Worm (Caenorhabditis elegans) whole organism, L4 larva: ENCODE measurements around the gene zmp-5.

Experiments
- F26F4.8 ChIP-seq: fragments of 200-800 bp; sonication (Bioruptor generic); conservative IDR thresholded peaks from 2 replicates; pipeline ENCODE4 v1.3.6; 2022; ENCODE audit warnings: missing genetic modification characterization, missing compliant biosample characterization
- F44E2.7 ChIP-seq: fragments of 200-800 bp; sonication (Bioruptor generic); IDR thresholded peaks from 2 replicates; pipeline ENCODE4 v2.1.2; 2022; ENCODE audit warnings: missing genetic modification characterization, missing compliant biosample characterization
- R02D3.7 ChIP-seq: fragments of 150-350 bp; sonication (generic microtip); optimal IDR thresholded peaks from 3 replicates; lab custom pipeline; 2014; ENCODE audit warnings: missing biosample characterization, missing genetic modification characterization
- T26A8.4 ChIP-seq: fragments of 200-800 bp; sonication (Bioruptor generic); IDR thresholded peaks from 2 replicates; pipeline ENCODE4 v1.3.6; 2022; ENCODE audit warnings: missing genetic modification characterization, missing compliant biosample characterization
- Y5F2A.4 ChIP-seq: fragments of 200-800 bp; sonication (Bioruptor generic); optimal IDR thresholded peaks from 2 replicates; lab custom pipeline; 2018; ENCODE audit warnings: mild to moderate bottlenecking, missing genetic modification characterization, missing compliant biosample characterization
- Y75B8A.6 ChIP-seq: fragments of 200-800 bp; sonication (Bioruptor generic); IDR thresholded peaks from 2 replicates; pipeline ENCODE4 v1.3.6; 2022; ENCODE audit warnings: missing genetic modification reagents, missing genetic modification characterization, missing compliant biosample characterization
- ZK546.5 ChIP-seq, 2 experiments: sonication (generic microtip); optimal IDR thresholded peaks; 2 replicates each; lab custom pipeline; 2017; ENCODE audit warnings: missing biosample characterization in 2 of 2, missing genetic modification characterization in 2 of 2
- aly-2 ChIP-seq: sonication (generic microtip); optimal IDR thresholded peaks from 2 replicates; lab custom pipeline; 2018; ENCODE audit warnings: missing biosample characterization, missing genetic modification characterization
- ceh-20 ChIP-seq: fragments of 200-800 bp; sonication (Bioruptor generic); IDR thresholded peaks from 2 replicates; pipeline ENCODE4 v1.3.6; 2022; ENCODE audit warnings: missing genetic modification reagents, missing genetic modification characterization, missing compliant biosample characterization
- ceh-44 ChIP-seq: fragments of 200-800 bp; sonication (Bioruptor generic); IDR thresholded peaks from 2 replicates; pipeline ENCODE4 v1.3.6; 2022; ENCODE audit warnings: missing genetic modification reagents, missing genetic modification characterization, missing compliant biosample characterization
- ceh-62 ChIP-seq: sonication (generic microtip); optimal IDR thresholded peaks from 2 replicates; lab custom pipeline; 2017; ENCODE audit warnings: missing biosample characterization, missing genetic modification characterization
- cey-2 ChIP-seq: sonication (generic microtip); optimal IDR thresholded peaks from 3 replicates; lab custom pipeline; 2017; ENCODE audit warnings: missing genetic modification characterization, mild to moderate bottlenecking, missing compliant biosample characterization, antibody characterized with exemption, borderline replicate concordance; ENCODE audit not compliant: insufficient read depth
- ctbp-1 ChIP-seq: fragments of 200-800 bp; sonication (Bioruptor generic); IDR thresholded peaks from 2 replicates; pipeline ENCODE4 v1.3.6; 2022; ENCODE audit warnings: missing genetic modification reagents, missing genetic modification characterization, missing compliant biosample characterization
- daf-19 ChIP-seq: fragments of 200-800 bp; sonication (Bioruptor generic); conservative IDR thresholded peaks from 2 replicates; pipeline ENCODE4 v1.3.6; 2022; ENCODE audit warnings: missing genetic modification characterization, missing compliant biosample characterization
- daf-8 ChIP-seq: fragments of 200-800 bp; sonication (Bioruptor generic); IDR thresholded peaks from 2 replicates; pipeline ENCODE4 v1.3.6; 2022; ENCODE audit warnings: missing genetic modification characterization, missing compliant biosample characterization
- dmd-8 ChIP-seq: fragments of 200-800 bp; sonication (Bioruptor generic); IDR thresholded peaks from 2 replicates; pipeline ENCODE4 v1.3.6; 2022; ENCODE audit warnings: missing genetic modification characterization, missing compliant biosample characterization
- dmd-9 ChIP-seq: fragments of 200-800 bp; sonication (Bioruptor generic); IDR thresholded peaks from 2 replicates; pipeline ENCODE4 v1.3.6; 2022; ENCODE audit warnings: missing genetic modification reagents, missing genetic modification characterization, missing compliant biosample characterization
- dpl-1 ChIP-seq: fragments of 150-350 bp; optimal IDR thresholded peaks from 2 replicates; lab custom pipeline; 2014; ENCODE audit warnings: missing biosample characterization, missing genetic modification reagents, missing genetic modification characterization
- egl-43 ChIP-seq: fragments of 200-800 bp; sonication (Bioruptor generic); IDR thresholded peaks from 2 replicates; pipeline ENCODE4 v1.3.6; 2022; ENCODE audit warnings: missing genetic modification reagents, missing genetic modification characterization, missing compliant biosample characterization
- hif-1 ChIP-seq, 2 experiments: sonication (generic microtip); optimal IDR thresholded peaks; 2 replicates each; lab custom pipeline; 2016 to 2017; ENCODE audit warnings: missing compliant biosample characterization in 2 of 2, missing genetic modification characterization in 2 of 2, missing genetic modification reagents in 2 of 2, missing genotype in 2 of 2, mild to moderate bottlenecking in 1 of 2
- hlh-11 ChIP-seq: fragments of 200-800 bp; sonication (Bioruptor generic); optimal IDR thresholded peaks from 2 replicates; lab custom pipeline; 2018; ENCODE audit warnings: mild to moderate bottlenecking, missing genetic modification characterization, missing compliant biosample characterization
- hlh-30 ChIP-seq: sonication (generic microtip); optimal IDR thresholded peaks from 2 replicates; lab custom pipeline; 2017; ENCODE audit warnings: antibody characterized with exemption, mild to moderate bottlenecking, missing genetic modification characterization, missing compliant biosample characterization; ENCODE audit not compliant: insufficient read depth
- lin-1 ChIP-seq: fragments of 200-800 bp; sonication (Bioruptor generic); IDR thresholded peaks from 2 replicates; pipeline ENCODE4 v1.3.6; 2022; ENCODE audit warnings: missing genetic modification reagents, missing genetic modification characterization, missing compliant biosample characterization
- lin-29 ChIP-seq: fragments of 200-800 bp; sonication (Bioruptor generic); IDR thresholded peaks from 2 replicates; pipeline ENCODE4 v1.3.6; 2022; ENCODE audit warnings: missing genetic modification reagents, missing genetic modification characterization, missing compliant biosample characterization
- lin-39 ChIP-seq: fragments of 150-350 bp; optimal IDR thresholded peaks from 2 replicates; lab custom pipeline; 2014; ENCODE audit warnings: missing biosample characterization, missing genetic modification reagents, missing genetic modification characterization
- lsy-2 ChIP-seq, 2 experiments: fragments of 150-350 bp in 1 of 2; sonication (generic microtip) in 1 of 2; optimal IDR thresholded peaks; 2 replicates each; lab custom pipeline; 2014 to 2017; ENCODE audit warnings: missing biosample characterization in 2 of 2, missing genetic modification characterization in 2 of 2
- mdl-1 ChIP-seq, 2 experiments: fragments of 150-350 bp in 1 of 2; sonication (generic microtip) in 1 of 2; optimal IDR thresholded peaks; 2 replicates each; lab custom pipeline; 2014 to 2017; ENCODE audit warnings: missing biosample characterization in 2 of 2, missing genetic modification characterization in 2 of 2
- mep-1 ChIP-seq: fragments of 150-350 bp; sonication (generic microtip); optimal IDR thresholded peaks from 3 replicates; lab custom pipeline; 2014; ENCODE audit warnings: missing biosample characterization, missing genetic modification characterization
- mes-2 ChIP-seq: sonication (generic microtip); optimal IDR thresholded peaks from 2 replicates; lab custom pipeline; 2016; ENCODE audit warnings: missing genotype, mild to moderate bottlenecking, missing genetic modification characterization, missing compliant biosample characterization; ENCODE audit not compliant: poor library complexity, severe bottlenecking
- mxl-2 ChIP-seq: fragments of 200-800 bp; sonication (Bioruptor generic); conservative IDR thresholded peaks from 2 replicates; pipeline ENCODE4 v1.3.6; 2022; ENCODE audit warnings: missing genetic modification reagents, missing genetic modification characterization, missing compliant biosample characterization
- mxl-3 ChIP-seq: fragments of 200-800 bp; sonication (Bioruptor generic); optimal IDR thresholded peaks from 2 replicates; lab custom pipeline; 2018; ENCODE audit warnings: mild to moderate bottlenecking, missing genetic modification characterization, missing compliant biosample characterization
- nhr-111 ChIP-seq: fragments of 200-800 bp; sonication (Bioruptor generic); optimal IDR thresholded peaks from 2 replicates; lab custom pipeline; 2018; ENCODE audit warnings: mild to moderate bottlenecking, missing genetic modification characterization, missing compliant biosample characterization
- nhr-237 ChIP-seq: sonication (generic microtip); optimal IDR thresholded peaks from 2 replicates; lab custom pipeline; 2017; ENCODE audit warnings: missing biosample characterization, missing genetic modification characterization
- nhr-25 ChIP-seq: sonication (generic microtip); optimal IDR thresholded peaks from 2 replicates; lab custom pipeline; 2017; ENCODE audit warnings: missing genetic modification characterization, mild to moderate bottlenecking, missing compliant biosample characterization, antibody characterized with exemption, moderate library complexity, borderline replicate concordance; ENCODE audit not compliant: insufficient read depth
- nhr-28 ChIP-seq: fragments of 150-350 bp; optimal IDR thresholded peaks from 2 replicates; lab custom pipeline; 2014; ENCODE audit warnings: missing biosample characterization, missing genetic modification characterization
- nhr-42 ChIP-seq: fragments of 200-800 bp; sonication (Bioruptor generic); IDR thresholded peaks from 2 replicates; pipeline ENCODE4 v1.3.6; 2022; ENCODE audit warnings: missing genetic modification characterization, missing compliant biosample characterization
- nhr-48 ChIP-seq: sonication (generic microtip); optimal IDR thresholded peaks from 2 replicates; lab custom pipeline; 2016; ENCODE audit warnings: mild to moderate bottlenecking, missing genetic modification characterization, missing compliant biosample characterization
- nhr-6 ChIP-seq: fragments of 150-350 bp; optimal IDR thresholded peaks from 2 replicates; lab custom pipeline; 2014; ENCODE audit warnings: missing biosample characterization, missing genetic modification characterization
- pha-4 ChIP-seq, 2 experiments: fragments of 150-350 bp in 1 of 2; fragments of 200-800 bp in 1 of 2; sonication (Bioruptor generic) in 1 of 2; IDR thresholded peaks in 1 of 2; optimal IDR thresholded peaks in 1 of 2; 2 replicates each; pipeline versions ENCODE4 v1.3.6 to Lab custom; 2014 to 2022; ENCODE audit warnings: missing genetic modification characterization in 2 of 2, missing genetic modification reagents in 2 of 2, missing biosample characterization in 1 of 2, missing compliant biosample characterization in 1 of 2
- pqm-1 ChIP-seq: sonication (generic microtip); optimal IDR thresholded peaks from 2 replicates; lab custom pipeline; 2017; ENCODE audit warnings: missing biosample characterization, missing genetic modification characterization
- saeg-2 ChIP-seq: fragments of 200-800 bp; sonication (Bioruptor generic); IDR thresholded peaks from 2 replicates; pipeline ENCODE4 v1.3.6; 2022; ENCODE audit warnings: missing genetic modification reagents, missing genetic modification characterization, missing compliant biosample characterization
- snpc-1.2 ChIP-seq: fragments of 200-800 bp; sonication (Bioruptor generic); IDR thresholded peaks from 2 replicates; pipeline ENCODE4 v1.3.6; 2022; ENCODE audit warnings: missing genetic modification reagents, missing genetic modification characterization, missing compliant biosample characterization
- snpc-4 ChIP-seq: fragments of 150-350 bp; optimal IDR thresholded peaks from 2 replicates; lab custom pipeline; 2014; ENCODE audit warnings: missing biosample characterization, missing genetic modification characterization
- spr-1 ChIP-seq: sonication (generic microtip); optimal IDR thresholded peaks from 2 replicates; lab custom pipeline; 2016; ENCODE audit warnings: mild to moderate bottlenecking, missing genetic modification characterization, missing compliant biosample characterization
- tra-1 ChIP-seq: fragments of 200-800 bp; sonication (Bioruptor generic); IDR thresholded peaks from 2 replicates; pipeline ENCODE4 v1.3.6; 2022; ENCODE audit warnings: missing genetic modification reagents, missing genetic modification characterization, missing compliant biosample characterization
- unc-39 ChIP-seq: sonication (generic microtip); optimal IDR thresholded peaks from 2 replicates; lab custom pipeline; 2017; ENCODE audit warnings: missing biosample characterization, missing genetic modification characterization
- zfp-2 ChIP-seq: sonication (generic microtip); optimal IDR thresholded peaks from 2 replicates; lab custom pipeline; 2016; ENCODE audit warnings: mild to moderate bottlenecking, missing genetic modification characterization, missing compliant biosample characterization

The zmp-5 gene

DNA sequence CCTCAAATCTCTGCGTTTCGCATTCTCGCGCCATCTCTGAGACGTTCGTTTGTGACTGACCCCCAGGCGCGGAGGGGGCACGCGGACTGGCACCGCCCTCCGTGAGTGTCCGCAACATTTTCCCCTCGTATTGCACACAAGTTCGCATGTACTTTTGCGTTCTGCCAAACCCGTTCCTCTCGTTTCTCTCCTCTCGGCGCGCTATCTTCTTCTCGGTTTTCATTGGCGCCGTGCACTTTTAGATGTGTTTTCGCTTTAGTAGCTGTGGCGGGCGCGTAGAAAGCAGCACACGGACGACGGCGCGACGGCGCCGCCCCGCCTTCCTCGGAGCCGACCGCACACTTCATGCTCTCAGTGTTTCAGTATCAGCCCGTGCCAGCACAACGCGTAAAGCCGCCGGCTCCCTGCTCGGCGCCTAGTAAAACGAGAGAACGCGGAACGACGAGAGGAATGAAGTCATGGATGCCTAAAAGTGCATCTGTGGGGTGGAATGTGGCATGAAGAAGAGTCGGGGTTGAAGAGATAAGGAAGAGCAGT lies 8.5 kb downstream of the zmp-5 start (continued):
- TF ChIP-seq aly-2 (tag; lab: Kevin White, UChicago) (no peak), nhr-48 (tag; lab: Kevin White, UChicago) (peak; percentile 91), lsy-2 (tag; optimal IDR thresholded peaks at IDR 0.05; lab: Kevin White, UChicago) (no peak), tra-1 (no peak), F44E2.7 (GFP tag; lab: Robert Waterston, UW) (no peak), nhr-237 (no peak), pha-4 (GFP tag; IDR thresholded peaks at IDR 0.05; lab: Robert Waterston, UW) (no peak), pha-4 (tag; optimal IDR thresholded peaks at IDR 0.05; lab: Kevin White, UChicago) (no peak), hlh-11 (tag; lab: Kevin White, UChicago) (peak; percentile 90), nhr-111 (no peak), ceh-44 (GFP tag; lab: Robert Waterston, UW) (no peak), snpc-1.2 (peak; percentile 12; the same call in 1 of the 2 replicates), daf-8 (GFP tag; lab: Robert Waterston, UW) (no peak), Y75B8A.6 (GFP tag; lab: Robert Waterston, UW) (no peak), Y5F2A.4 (GFP tag; lab: Kevin White, UChicago) (no peak), saeg-2 (GFP tag; lab: Robert Waterston, UW) (no peak), R02D3.7 (no peak), zfp-2 (tag; lab: Kevin White, UChicago) (no peak), ceh-20 (GFP tag; lab: Robert Waterston, UW) (no peak), nhr-28 (tag; lab: Kevin White, UChicago) (no peak), snpc-4 (tag; lab: Kevin White, UChicago) (no peak), ZK546.5 (tag; optimal IDR thresholded peaks at IDR 0.05; lab: Kevin White, UChicago) (no peak), pqm-1 (no peak), spr-1 (tag; lab: Kevin White, UChicago) (peak; percentile 57), lin-39 (tag; lab: Kevin White, UChicago) (no peak), dmd-8 (GFP tag; lab: Robert Waterston, UW) (no peak), cey-2 (tag; lab: Kevin White, UChicago) (no peak), nhr-6 (tag; lab: Kevin White, UChicago) (no peak), daf-19 (GFP tag; lab: Robert Waterston, UW) (no peak), mxl-2 (no peak)

ce11 chrX:12656420-12657033 lies 9.6 kb downstream of the zmp-5 start:
- TF ChIP-seq egl-43 (GFP tag; lab: Robert Waterston, UW) (peak; percentile 89), unc-39 (tag; lab: Kevin White, UChicago) (no peak), pqm-1 (no peak), F26F4.8 (GFP tag; lab: Robert Waterston, UW) (no peak), cey-2 (tag; lab: Kevin White, UChicago) (no peak), ctbp-1 (0 out of 2 replicates have a peak, but pooled peaks have one; percentile 42), lin-29 (GFP tag; lab: Robert Waterston, UW) (0 out of 2 replicates have a peak, but pooled peaks have one; percentile 20), mdl-1 (tag; optimal IDR thresholded peaks at IDR 0.05; lab: Kevin White, UChicago) (peak; percentile 28 to 36), dmd-9 (GFP tag; lab: Robert Waterston, UW) (no peak), mep-1 (tag; lab: Kevin White, UChicago) (peak; percentile 62), hif-1 (tag; optimal IDR thresholded peaks at IDR 0.05; lab: Kevin White, UChicago) (peak in 1 of 2 experiments; percentile 77), lin-1 (GFP tag; lab: Robert Waterston, UW) (0 out of 2 replicates have a peak, but pooled peaks have one; percentile 31), T26A8.4 (peak; percentile 59), spr-1 (tag; lab: Kevin White, UChicago) (peak; percentile 36), dpl-1 (GFP tag; lab: Kevin White, UChicago) (peak; percentile 0), mes-2 (peak; percentile 70), ceh-62 (no peak), ceh-20 (GFP tag; lab: Robert Waterston, UW) (peak; percentile 37; the same call in 1 of the 2 replicates), hlh-11 (tag; lab: Kevin White, UChicago) (peak; percentile 84), mxl-3 (GFP tag; lab: Kevin White, UChicago) (peak; percentile 56), tra-1 (0 out of 2 replicates have a peak, but pooled peaks have one; percentile 43), nhr-25 (tag; lab: Kevin White, UChicago) (no peak), nhr-42 (GFP tag; lab: Robert Waterston, UW) (peak; percentile 73; the same call in 1 of the 2 replicates), hlh-30 (tag; lab: Kevin White, UChicago) (peak; percentile 51)
